Fruit fly (Drosophila melanogaster): Measurements from ENCODE around the gene spo.

- TF ChIP-seq usp (GFP tag; optimal IDR thresholded peaks at IDR 0.05) (no peak), psq (optimal IDR thresholded peaks at IDR 0.05) (no peak), EcR (GFP tag; optimal IDR thresholded peaks at IDR 0.05) (no peak)
These were observed 9.1 kb downstream of the spo start for dm6 chr3L:5583295-5583707.
